Worm (Caenorhabditis elegans): ENCODE data around the gene hst-3.1.

- TF ChIP-seq lin-15B (tag; optimal IDR thresholded peaks at IDR 0.05) (no peak), fkh-10 (GFP tag; optimal IDR thresholded peaks at IDR 0.05) (no peak), zag-1 (tag; optimal IDR thresholded peaks at IDR 0.05) (no peak), lsy-2 (tag; optimal IDR thresholded peaks at IDR 0.05) (no peak), aha-1 (tag; optimal IDR thresholded peaks at IDR 0.05) (no peak), fos-1 (tag; optimal IDR thresholded peaks at IDR 0.05) (no peak), ceh-63 (GFP tag; optimal IDR thresholded peaks at IDR 0.05) (no peak), zip-4 (GFP tag; optimal IDR thresholded peaks at IDR 0.05) (no peak), jun-1 (tag; optimal IDR thresholded peaks at IDR 0.05) (no peak), lin-35 (GFP tag; optimal IDR thresholded peaks at IDR 0.05) (no peak)
Observed at ce11 chrII:6158111-6158510, 10.9 kb downstream of the hst-3.1 start.

Data from whole organism, L1 larva.